Fruit fly (Drosophila melanogaster) whole organism, embryonic: ENCODE results near the gene CG31921.

Source experiments
- Adf1 ChIP-seq: fragments of 200-800 bp; sonication (Bioruptor generic); IDR thresholded peaks from 2 replicates; pipeline ENCODE4 v1.3.6; 2022; ENCODE audit warnings: missing biosample characterization, missing genetic modification characterization
- Aef1 ChIP-seq: fragments of 200-800 bp; sonication (Bioruptor generic); IDR thresholded peaks from 3 replicates; pipeline ENCODE4 v1.3.6; 2022; ENCODE audit warnings: missing biosample characterization, missing genetic modification characterization
- CG10147 ChIP-seq: fragments of 200-800 bp; sonication (Bioruptor generic); optimal IDR thresholded peaks from 2 replicates; lab custom pipeline; 2019; ENCODE audit warnings: missing biosample characterization, mild to moderate bottlenecking, missing genetic modification characterization, moderate library complexity
- CG11695 ChIP-seq: fragments of 200-800 bp; sonication (Bioruptor generic); IDR thresholded peaks from 3 replicates; pipeline ENCODE4 v1.3.6; 2022; ENCODE audit warnings: missing biosample characterization, missing genetic modification characterization
- CG12236 ChIP-seq: fragments of 200-800 bp; sonication (Bioruptor generic); optimal IDR thresholded peaks from 2 replicates; lab custom pipeline; 2016; ENCODE audit warnings: missing biosample characterization, missing genetic modification characterization
- CG12391 ChIP-seq: fragments of 200-800 bp; sonication (Bioruptor generic); optimal IDR thresholded peaks from 3 replicates; lab custom pipeline; 2018; ENCODE audit warnings: missing biosample characterization, mild to moderate bottlenecking, missing genetic modification characterization, moderate library complexity
- CG13296 ChIP-seq: fragments of 200-800 bp; sonication (Bioruptor generic); optimal IDR thresholded peaks from 3 replicates; lab custom pipeline; 2018; ENCODE audit warnings: missing biosample characterization, mild to moderate bottlenecking, missing genetic modification characterization
- CG14441 ChIP-seq: fragments of 200-800 bp; sonication (Bioruptor generic); IDR thresholded peaks from 2 replicates; pipeline ENCODE4 v1.3.6; 2022; ENCODE audit warnings: missing biosample characterization, missing genetic modification characterization
- CG16863 ChIP-seq: fragments of 200-800 bp; sonication (Bioruptor generic); optimal IDR thresholded peaks from 3 replicates; lab custom pipeline; 2016; ENCODE audit warnings: missing biosample characterization, missing genetic modification characterization
- CG17328 ChIP-seq: fragments of 200-800 bp; sonication (Bioruptor generic); IDR thresholded peaks from 2 replicates; pipeline ENCODE4 v1.3.6; 2022; ENCODE audit warnings: missing biosample characterization, missing genetic modification characterization
- CG17568 ChIP-seq: fragments of 200-800 bp; sonication (Bioruptor generic); optimal IDR thresholded peaks from 2 replicates; lab custom pipeline; 2018; ENCODE audit warnings: missing biosample characterization, mild to moderate bottlenecking, missing genetic modification characterization, moderate library complexity
- CG30020 ChIP-seq: fragments of 200-800 bp; optimal IDR thresholded peaks from 2 replicates; lab custom pipeline; 2019; ENCODE audit warnings: missing biosample characterization, mild to moderate bottlenecking, missing genetic modification characterization, moderate library complexity
- CG31365 ChIP-seq: fragments of 200-800 bp; sonication (Bioruptor generic); optimal IDR thresholded peaks from 2 replicates; lab custom pipeline; 2018; ENCODE audit warnings: missing biosample characterization, mild to moderate bottlenecking, missing genetic modification characterization
- CG32767 ChIP-seq: fragments of 200-800 bp; sonication (Bioruptor generic); IDR thresholded peaks from 2 replicates; pipeline ENCODE4 v1.3.6; 2022; ENCODE audit warnings: missing biosample characterization, missing genetic modification characterization
- CG33213 ChIP-seq: fragments of 200-800 bp; sonication (Bioruptor generic); optimal IDR thresholded peaks from 3 replicates; lab custom pipeline; 2016; ENCODE audit warnings: missing biosample characterization, missing genetic modification characterization
- CG34422 ChIP-seq: fragments of 200-800 bp; sonication (Bioruptor generic); IDR thresholded peaks from 3 replicates; pipeline ENCODE4 v1.3.6; 2022; ENCODE audit warnings: missing biosample characterization, missing genetic modification characterization
- CG5180 ChIP-seq: fragments of 200-800 bp; sonication (Bioruptor generic); optimal IDR thresholded peaks from 3 replicates; lab custom pipeline; 2017; ENCODE audit warnings: missing biosample characterization, missing genetic modification characterization, mild to moderate bottlenecking, moderate library complexity, missing genetic modification reagents
- CG6813 ChIP-seq: fragments of 200-800 bp; sonication (Bioruptor generic); optimal IDR thresholded peaks from 2 replicates; lab custom pipeline; 2017; ENCODE audit warnings: missing biosample characterization, missing genetic modification characterization, mild to moderate bottlenecking, moderate library complexity, missing genetic modification reagents
- CG9609 ChIP-seq: fragments of 200-800 bp; sonication (Bioruptor generic); optimal IDR thresholded peaks from 3 replicates; lab custom pipeline; 2016; ENCODE audit warnings: missing biosample characterization, missing genetic modification characterization
- CHES-1-like ChIP-seq: fragments of 200-800 bp; sonication (Bioruptor generic); optimal IDR thresholded peaks from 2 replicates; lab custom pipeline; 2016; ENCODE audit warnings: missing biosample characterization, missing genetic modification characterization
- CTCF ChIP-seq: fragments of 200-800 bp; sonication (Bioruptor generic); optimal IDR thresholded peaks from 2 replicates; lab custom pipeline; 2017; ENCODE audit warnings: missing biosample characterization, mild to moderate bottlenecking, missing genetic modification characterization, moderate library complexity
- Ets65A ChIP-seq: fragments of 200-800 bp; sonication (Bioruptor generic); peaks from one replicate; lab custom pipeline; 2016; ENCODE audit warnings: missing biosample characterization, missing genetic modification characterization
- Ets97D ChIP-seq: fragments of 200-800 bp; sonication (Bioruptor generic); optimal IDR thresholded peaks from 3 replicates; lab custom pipeline; 2016; ENCODE audit warnings: missing biosample characterization, missing genetic modification characterization
- GATAe ChIP-seq: fragments of 200-800 bp; sonication (Bioruptor generic); conservative IDR thresholded peaks from 2 replicates; pipeline ENCODE4 v1.3.6; 2022; ENCODE audit warnings: missing biosample characterization, missing genetic modification characterization
- Hey ChIP-seq: fragments of 200-800 bp; sonication (Bioruptor generic); optimal IDR thresholded peaks from 3 replicates; lab custom pipeline; 2018; ENCODE audit warnings: missing biosample characterization, mild to moderate bottlenecking, missing genetic modification characterization
- HmgZ ChIP-seq: fragments of 200-800 bp; sonication (Bioruptor generic); optimal IDR thresholded peaks from 2 replicates; lab custom pipeline; 2018; ENCODE audit warnings: missing biosample characterization, mild to moderate bottlenecking, missing genetic modification characterization
- Lhr ChIP-seq: fragments of 200-800 bp; sonication (Bioruptor generic); optimal IDR thresholded peaks from 3 replicates; lab custom pipeline; 2017; ENCODE audit warnings: mild to moderate bottlenecking, missing biosample characterization, missing genetic modification reagents, missing genetic modification characterization
- Med ChIP-seq: fragments of 200-800 bp; sonication (Bioruptor generic); peaks from one replicate; lab custom pipeline; 2016; ENCODE audit warnings: missing biosample characterization, missing genetic modification characterization, mild to moderate bottlenecking, inconsistent platforms, moderate library complexity
- Mes4 ChIP-seq: fragments of 200-800 bp; sonication (Bioruptor generic); optimal IDR thresholded peaks from 2 replicates; lab custom pipeline; 2016; ENCODE audit warnings: missing biosample characterization, missing genetic modification characterization
- NFAT ChIP-seq: fragments of 200-800 bp; sonication (Bioruptor generic); IDR thresholded peaks from 2 replicates; pipeline ENCODE4 v1.3.6; 2022; ENCODE audit warnings: missing biosample characterization, missing genetic modification characterization
- Nf-YC ChIP-seq: fragments of 200-800 bp; optimal IDR thresholded peaks from 3 replicates; lab custom pipeline; 2019; ENCODE audit warnings: missing biosample characterization, mild to moderate bottlenecking, missing genetic modification characterization, moderate library complexity
- Pdp1 ChIP-seq, 2 experiments: fragments of 200-800 bp; sonication (Bioruptor generic); optimal IDR thresholded peaks; 3 replicates each; lab custom pipeline; 2016; ENCODE audit warnings: missing biosample characterization in 2 of 2, missing genetic modification characterization in 2 of 2, mild to moderate bottlenecking in 1 of 2, moderate library complexity in 1 of 2
- Rfx ChIP-seq: fragments of 200-800 bp; sonication (Bioruptor generic); IDR thresholded peaks from 2 replicates; pipeline ENCODE4 v1.3.6; 2022; ENCODE audit warnings: missing biosample characterization, missing genetic modification characterization
- Sox100B ChIP-seq: fragments of 200-800 bp; sonication (Bioruptor generic); optimal IDR thresholded peaks from 3 replicates; lab custom pipeline; 2018; ENCODE audit warnings: missing biosample characterization, mild to moderate bottlenecking, missing genetic modification characterization
- chn ChIP-seq: fragments of 200-800 bp; sonication (Bioruptor generic); optimal IDR thresholded peaks from 2 replicates; lab custom pipeline; 2016; ENCODE audit warnings: missing biosample characterization, missing genetic modification characterization
- dpn ChIP-seq, 2 experiments: fragments of 200-800 bp; sonication (Bioruptor generic); optimal IDR thresholded peaks; 3 replicates each; lab custom pipeline; 2016; ENCODE audit warnings: missing biosample characterization in 2 of 2, missing genetic modification characterization in 2 of 2
- exex ChIP-seq: fragments of 200-800 bp; sonication (Bioruptor generic); optimal IDR thresholded peaks from 4 replicates; lab custom pipeline; 2018; ENCODE audit warnings: missing biosample characterization, mild to moderate bottlenecking, missing genetic modification characterization, moderate library complexity
- gt ChIP-seq: fragments of 200-800 bp; sonication (Bioruptor generic); IDR thresholded peaks from 2 replicates; pipeline ENCODE4 v1.3.6; 2022; ENCODE audit warnings: missing biosample characterization, missing genetic modification characterization
- ken ChIP-seq: fragments of 200-800 bp; sonication (Bioruptor generic); IDR thresholded peaks from 3 replicates; pipeline ENCODE4 v1.3.6; 2022; ENCODE audit warnings: missing biosample characterization, missing genetic modification characterization
- klu ChIP-seq: fragments of 200-800 bp; sonication (Bioruptor generic); IDR thresholded peaks from 2 replicates; pipeline ENCODE4 v1.3.6; 2022; ENCODE audit warnings: missing biosample characterization, missing genetic modification characterization
- lmd ChIP-seq: fragments of 200-800 bp; sonication (Bioruptor generic); IDR thresholded peaks from 2 replicates; pipeline ENCODE4 v1.3.6; 2022; ENCODE audit warnings: missing biosample characterization, missing genetic modification characterization
- maf-S ChIP-seq: fragments of 200-800 bp; sonication (Bioruptor generic); optimal IDR thresholded peaks from 2 replicates; lab custom pipeline; 2016; ENCODE audit warnings: missing biosample characterization, missing genetic modification characterization
- pnt ChIP-seq: fragments of 200-800 bp; sonication (Bioruptor generic); optimal IDR thresholded peaks from 3 replicates; lab custom pipeline; 2016; ENCODE audit warnings: missing biosample characterization, missing genetic modification characterization
- psq ChIP-seq: fragments of 200-800 bp; sonication (Bioruptor generic); optimal IDR thresholded peaks from 2 replicates; lab custom pipeline; 2017; ENCODE audit warnings: missing biosample characterization, missing genetic modification characterization
- pzg ChIP-seq: fragments of 200-800 bp; sonication (Bioruptor generic); optimal IDR thresholded peaks from 3 replicates; lab custom pipeline; 2018; ENCODE audit warnings: missing biosample characterization, mild to moderate bottlenecking, missing genetic modification characterization, moderate library complexity
- rib ChIP-seq: fragments of 200-800 bp; sonication (Bioruptor generic); IDR thresholded peaks from 2 replicates; pipeline ENCODE4 v1.3.6; 2022; ENCODE audit warnings: missing biosample characterization, missing genetic modification characterization
- sisA ChIP-seq: fragments of 200-800 bp; sonication (Bioruptor generic); IDR thresholded peaks from 2 replicates; pipeline ENCODE4 v1.3.6; 2022; ENCODE audit warnings: missing biosample characterization, missing genetic modification characterization
- so ChIP-seq: fragments of 200-800 bp; sonication (Bioruptor generic); IDR thresholded peaks from 3 replicates; pipeline ENCODE4 v1.3.6; 2022; ENCODE audit warnings: missing biosample characterization, missing genetic modification characterization
- toy ChIP-seq: fragments of 200-800 bp; sonication (Bioruptor generic); IDR thresholded peaks from 2 replicates; pipeline ENCODE4 v1.3.6; 2022; ENCODE audit warnings: missing biosample characterization, missing genetic modification characterization
- twi ChIP-seq: fragments of 200-800 bp; optimal IDR thresholded peaks from 2 replicates; lab custom pipeline; 2019; ENCODE audit warnings: missing biosample characterization, mild to moderate bottlenecking, missing genetic modification characterization, moderate library complexity
- unc-4 ChIP-seq: fragments of 200-800 bp; sonication (Bioruptor generic); IDR thresholded peaks from 2 replicates; pipeline ENCODE4 v1.3.6; 2022; ENCODE audit warnings: missing biosample characterization, missing genetic modification characterization; ENCODE audit not compliant: partially characterized antibody
- vfl ChIP-seq: fragments of 200-800 bp; sonication (Bioruptor generic); optimal IDR thresholded peaks from 2 replicates; lab custom pipeline; 2016; ENCODE audit warnings: missing biosample characterization, missing genetic modification characterization

CG31921 gene

dm6 chr2L:283071-283482 is 49.1 kb downstream of the CG31921 start, which contains the start of gene CG11601 (continued):
- TF ChIP-seq CG10147 (GFP tag; lab: Kevin White, UChicago), result peak; percentile 21
- TF ChIP-seq lmd, result peak; percentile 41; the same call in 1 of the 2 replicates
- TF ChIP-seq NFAT (GFP tag; lab: Robert Waterston, UW), result peak; percentile 63
- TF ChIP-seq vfl (GFP tag; lab: Kevin White, UChicago), result peak; percentile 18
- TF ChIP-seq CG6813 (GFP tag; lab: Kevin White, UChicago), result no peak
- TF ChIP-seq Lhr (GFP tag; lab: Kevin White, UChicago), result no peak
- TF ChIP-seq Ets65A (GFP tag; lab: Kevin White, UChicago), result peak; percentile 80
- peak; percentile 15 for TF ChIP-seq CG30020 (tag; lab: Kevin White, UChicago)
- TF ChIP-seq sisA (GFP tag; lab: Robert Waterston, UW), result 0 out of 2 replicates have a peak, but pooled peaks have one; percentile 5
- peak; percentile 0 for TF ChIP-seq pnt (GFP tag; lab: Kevin White, UChicago)
- peak; percentile 27 for TF ChIP-seq CG31365
- no peak for TF ChIP-seq Adf1
- peak; percentile 80 for TF ChIP-seq CTCF (GFP tag; lab: Kevin White, UChicago)
- TF ChIP-seq Hey (tag; lab: Kevin White, UChicago), result no peak
- no peak for TF ChIP-seq CG17568
- peak; percentile 88 for TF ChIP-seq Med (GFP tag; lab: Kevin White, UChicago)
- 0 out of 2 replicates have a peak, but pooled peaks have one; percentile 27 for TF ChIP-seq CG32767 (GFP tag; lab: Robert Waterston, UW)
- no peak for TF ChIP-seq klu (GFP tag; lab: Robert Waterston, UW)
- peak; percentile 47 for TF ChIP-seq CG33213 (GFP tag; lab: Kevin White, UChicago)
- TF ChIP-seq CG17328 (GFP tag; lab: Robert Waterston, UW), result peak; percentile 53; the same call in 1 of the 2 replicates
- TF ChIP-seq twi (tag; lab: Kevin White, UChicago), result no peak
- peak; percentile 52 for TF ChIP-seq CG9609 (GFP tag; lab: Kevin White, UChicago)
- peak; percentile 44 for TF ChIP-seq psq (GFP tag; lab: Kevin White, UChicago)
- peak; percentile 19 for TF ChIP-seq chn (GFP tag; lab: Kevin White, UChicago)
- peak in 1 of 2 experiments; percentile 29 for TF ChIP-seq dpn (GFP tag; optimal IDR thresholded peaks at IDR 0.05; lab: Kevin White, UChicago)
- TF ChIP-seq HmgZ (tag; lab: Kevin White, UChicago), result peak; percentile 55
- TF ChIP-seq pzg (GFP tag; lab: Kevin White, UChicago), result peak; percentile 71
- no peak for TF ChIP-seq rib
- TF ChIP-seq Nf-YC (tag; lab: Kevin White, UChicago), result peak; percentile 23
- TF ChIP-seq GATAe (GFP tag; lab: Robert Waterston, UW), result no peak
- TF ChIP-seq CG16863 (GFP tag; lab: Kevin White, UChicago), result peak; percentile 15
- 0 out of 2 replicates have a peak, but pooled peaks have one; percentile 26 for TF ChIP-seq CG14441
- peak; percentile 37 for TF ChIP-seq exex
- no peak for TF ChIP-seq CG13296
- no peak for TF ChIP-seq so
- peak; percentile 52; the same call in 1 of the 3 replicates for TF ChIP-seq CG34422 (GFP tag; lab: Robert Waterston, UW)
- no peak for TF ChIP-seq gt (GFP tag; lab: Robert Waterston, UW)
- TF ChIP-seq CG11695 (GFP tag; lab: Robert Waterston, UW), result 0 out of 3 replicates have a peak, but pooled peaks have one; percentile 25
- TF ChIP-seq Sox100B (GFP tag; lab: Kevin White, UChicago), result no peak
- TF ChIP-seq Ets97D, result peak; percentile 53
- peak; percentile 20 for TF ChIP-seq Mes4
- peak; percentile 33 for TF ChIP-seq maf-S (GFP tag; lab: Kevin White, UChicago)
- no peak for TF ChIP-seq CG12236 (GFP tag; lab: Kevin White, UChicago)
- TF ChIP-seq CG5180 (GFP tag; lab: Kevin White, UChicago), result no peak
- TF ChIP-seq CHES-1-like (GFP tag; lab: Kevin White, UChicago), result peak; percentile 2
- TF ChIP-seq CG12391 (tag; lab: Kevin White, UChicago), result peak; percentile 36
- TF ChIP-seq ken, result peak; percentile 63; the same call in 2 of the 3 replicates
- TF ChIP-seq Aef1 (GFP tag; lab: Robert Waterston, UW), result 0 out of 3 replicates have a peak, but pooled peaks have one; percentile 20
- TF ChIP-seq unc-4, result 0 out of 2 replicates have a peak, but pooled peaks have one; percentile 24
- peak in 1 of 2 experiments; percentile 57 for TF ChIP-seq Pdp1 (GFP tag; optimal IDR thresholded peaks at IDR 0.05; lab: Kevin White, UChicago)
- no peak for TF ChIP-seq toy (GFP tag; lab: Robert Waterston, UW)
- TF ChIP-seq Rfx (GFP tag; lab: Robert Waterston, UW), result peak; percentile 78
